Fruit fly (Drosophila melanogaster) whole organism, wandering third instar larva: ENCODE data around the gene Vha13.

Experiments
- Abd-B ChIP-seq: fragments of >200 bp; optimal IDR thresholded peaks from 2 replicates; lab custom pipeline; 2017; ENCODE audit warnings: missing biosample characterization, missing genetic modification characterization
- CG32264 ChIP-seq: fragments of 200-800 bp; sonication (Bioruptor generic); optimal IDR thresholded peaks from 2 replicates; lab custom pipeline; 2016; ENCODE audit warnings: missing biosample characterization, missing genetic modification characterization
- CG9705 ChIP-seq: fragments of 200-800 bp; sonication (Bioruptor generic); optimal IDR thresholded peaks from 2 replicates; lab custom pipeline; 2018; ENCODE audit warnings: missing biosample characterization, mild to moderate bottlenecking, missing genetic modification characterization
- CrebA ChIP-seq: fragments of 200-800 bp; sonication (Bioruptor generic); optimal IDR thresholded peaks from 2 replicates; lab custom pipeline; 2016; ENCODE audit warnings: missing biosample characterization, mild to moderate bottlenecking, missing genetic modification characterization, borderline replicate concordance
- Dfd ChIP-seq: fragments of >200 bp; optimal IDR thresholded peaks from 2 replicates; lab custom pipeline; 2017; ENCODE audit warnings: missing biosample characterization, missing genetic modification characterization
- Dif ChIP-seq: fragments of 200-275, 200-300 bp; sonication (Bioruptor generic); optimal IDR thresholded peaks from 2 replicates; lab custom pipeline; 2018; ENCODE audit warnings: missing biosample characterization, missing genetic modification characterization; ENCODE audit not compliant: partially characterized antibody
- GATAd ChIP-seq: sonication (Bioruptor generic); optimal IDR thresholded peaks from 2 replicates; lab custom pipeline; 2016; ENCODE audit warnings: missing biosample characterization, missing genetic modification characterization
- HLH106 ChIP-seq: fragments of 200-800 bp; optimal IDR thresholded peaks from 3 replicates; lab custom pipeline; 2019; ENCODE audit warnings: missing biosample characterization, mild to moderate bottlenecking, missing genetic modification characterization, moderate library complexity
- Hnf4 ChIP-seq: fragments of 200-800 bp; sonication (Bioruptor generic); optimal IDR thresholded peaks from 2 replicates; lab custom pipeline; 2016; ENCODE audit warnings: missing biosample characterization, mild to moderate bottlenecking, missing genetic modification characterization
- Hr83 ChIP-seq: fragments of 200-300 bp; sonication (Bioruptor generic); optimal IDR thresholded peaks from 2 replicates; lab custom pipeline; 2016; ENCODE audit warnings: missing biosample characterization, mild to moderate bottlenecking, missing genetic modification characterization, moderate library complexity; ENCODE audit not compliant: poor library complexity, severe bottlenecking
- Jra ChIP-seq: sonication (Bioruptor generic); optimal IDR thresholded peaks from 2 replicates; lab custom pipeline; 2016; ENCODE audit warnings: missing biosample characterization, missing genetic modification characterization
- Mio ChIP-seq: sonication (Bioruptor generic); optimal IDR thresholded peaks from 2 replicates; lab custom pipeline; 2016; ENCODE audit warnings: missing biosample characterization, missing genetic modification characterization
- Myc ChIP-seq: fragments of >200 bp; optimal IDR thresholded peaks from 2 replicates; lab custom pipeline; 2017
- OdsH ChIP-seq: fragments of 200-800 bp; sonication (Bioruptor generic); optimal IDR thresholded peaks from 2 replicates; lab custom pipeline; 2016; ENCODE audit warnings: missing biosample characterization, mild to moderate bottlenecking, missing genetic modification characterization
- Rel ChIP-seq, 2 experiments: fragments of 200-800 bp; sonication (Bioruptor generic) in 1 of 2; optimal IDR thresholded peaks; 2 replicates in 1 of 2; 3 replicates in 1 of 2; lab custom pipeline; 2016 to 2019; ENCODE audit warnings: mild to moderate bottlenecking in 2 of 2, missing biosample characterization in 2 of 2, missing genetic modification characterization in 2 of 2, moderate library complexity in 1 of 2
- Sp1 ChIP-seq: fragments of 200-800 bp; sonication (Bioruptor generic); optimal IDR thresholded peaks from 3 replicates; lab custom pipeline; 2019; ENCODE audit warnings: missing biosample characterization, mild to moderate bottlenecking, missing genetic modification characterization, moderate library complexity
- br ChIP-seq: fragments of 200-800 bp; sonication (Bioruptor generic); optimal IDR thresholded peaks from 2 replicates; lab custom pipeline; 2016; ENCODE audit warnings: missing biosample characterization, missing genetic modification characterization
- brk ChIP-seq: fragments of 200-800 bp; sonication (Bioruptor generic); optimal IDR thresholded peaks from 2 replicates; lab custom pipeline; 2016; ENCODE audit warnings: missing biosample characterization, mild to moderate bottlenecking, missing genetic modification characterization
- dl ChIP-seq, 2 experiments: fragments of 175-275, 200-275 bp in 1 of 2; fragments of 200-275 bp in 1 of 2; sonication (Bioruptor generic); optimal IDR thresholded peaks; lab custom pipeline; 2018; ENCODE audit warnings: mild to moderate bottlenecking in 2 of 2, missing biosample characterization in 2 of 2, missing genetic modification characterization in 2 of 2, moderate library complexity in 2 of 2; ENCODE audit not compliant: partially characterized antibody in 2 of 2, insufficient read depth in 1 of 2
- dmrt93B ChIP-seq: fragments of 200-800 bp; sonication (Bioruptor generic); optimal IDR thresholded peaks from 2 replicates; lab custom pipeline; 2018; ENCODE audit warnings: missing biosample characterization, mild to moderate bottlenecking, missing genetic modification characterization
- dsf ChIP-seq: sonication (Bioruptor generic); optimal IDR thresholded peaks from 2 replicates; lab custom pipeline; 2016; ENCODE audit warnings: missing biosample characterization, missing genetic modification characterization, borderline replicate concordance
- ey ChIP-seq: fragments of 200-800 bp; sonication (Bioruptor generic); optimal IDR thresholded peaks from 2 replicates; lab custom pipeline; 2016; ENCODE audit warnings: missing biosample characterization, missing genetic modification characterization
- foxo ChIP-seq, 2 experiments: fragments of 200-800 bp; sonication (Bioruptor generic); optimal IDR thresholded peaks; 2 replicates in 1 of 2; 3 replicates in 1 of 2; lab custom pipeline; 2016 to 2017; ENCODE audit warnings: missing biosample characterization in 2 of 2, missing genetic modification characterization in 2 of 2
- fru ChIP-seq: fragments of 200-800 bp; sonication (Bioruptor generic); optimal IDR thresholded peaks from 3 replicates; lab custom pipeline; 2016; ENCODE audit warnings: missing biosample characterization, mild to moderate bottlenecking, missing genetic modification characterization
- h ChIP-seq: fragments of 200-800 bp; sonication (Bioruptor generic); optimal IDR thresholded peaks from 3 replicates; lab custom pipeline; 2016; ENCODE audit warnings: missing biosample characterization, mild to moderate bottlenecking, missing genetic modification characterization
- jim ChIP-seq: fragments of 175-275, 200-325 bp; sonication (Bioruptor generic); optimal IDR thresholded peaks from 2 replicates; lab custom pipeline; 2016; ENCODE audit warnings: missing biosample characterization, mild to moderate bottlenecking, missing genetic modification characterization
- lola ChIP-seq: fragments of >200 bp; optimal IDR thresholded peaks from 2 replicates; lab custom pipeline; 2017; ENCODE audit warnings: missing biosample characterization, missing genetic modification characterization
- pan ChIP-seq: fragments of >200 bp; optimal IDR thresholded peaks from 2 replicates; lab custom pipeline; 2017
- psq ChIP-seq: fragments of 200-800 bp; sonication (Bioruptor generic); optimal IDR thresholded peaks from 3 replicates; lab custom pipeline; 2017; ENCODE audit warnings: missing biosample characterization, mild to moderate bottlenecking, missing genetic modification characterization, moderate library complexity
- rgr ChIP-seq: fragments of 200-800 bp; sonication (Bioruptor generic); optimal IDR thresholded peaks from 3 replicates; lab custom pipeline; 2016; ENCODE audit warnings: missing biosample characterization, mild to moderate bottlenecking, missing genetic modification characterization
- sage ChIP-seq: fragments of 200-800 bp; sonication (Bioruptor generic); optimal IDR thresholded peaks from 2 replicates; lab custom pipeline; 2016; ENCODE audit warnings: missing biosample characterization, mild to moderate bottlenecking, missing genetic modification characterization
- sv ChIP-seq: fragments of 200-800 bp; sonication (Bioruptor generic); optimal IDR thresholded peaks from 3 replicates; lab custom pipeline; 2016; ENCODE audit warnings: missing biosample characterization, missing genetic modification characterization
- tai ChIP-seq: sonication (Bioruptor generic); optimal IDR thresholded peaks from 2 replicates; lab custom pipeline; 2016; ENCODE audit warnings: missing biosample characterization, missing genetic modification characterization
- woc ChIP-seq: sonication (Bioruptor generic); optimal IDR thresholded peaks from 2 replicates; lab custom pipeline; 2016; ENCODE audit warnings: missing biosample characterization, mild to moderate bottlenecking, missing genetic modification characterization

Gene Vha13

DNA sequence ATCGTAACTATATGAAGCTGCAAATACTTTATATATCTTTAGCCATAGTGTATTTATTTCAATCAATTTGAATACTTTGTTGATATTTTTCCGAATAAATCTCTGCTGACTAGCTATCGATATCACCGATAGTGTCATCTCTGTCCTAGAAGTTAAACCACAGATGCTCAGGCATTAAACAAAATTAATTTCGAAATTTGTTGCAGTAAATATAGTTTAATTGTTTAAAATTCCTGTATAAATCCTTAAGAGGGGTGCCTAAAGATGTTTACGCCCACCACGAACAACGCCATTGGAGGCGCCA lies 667 bp upstream of the Vha13 start, which contains the start of gene Nup58:
Gene Nup58, plus strand, starts transcription at position 126 of the 304 bp plus-strand sequence.
- TF ChIP-seq Hr83 (GFP tag; lab: Kevin White, UChicago): peak; percentile 42
- TF ChIP-seq fru: no peak
- peak; percentile 7 for TF ChIP-seq HLH106

DNA sequence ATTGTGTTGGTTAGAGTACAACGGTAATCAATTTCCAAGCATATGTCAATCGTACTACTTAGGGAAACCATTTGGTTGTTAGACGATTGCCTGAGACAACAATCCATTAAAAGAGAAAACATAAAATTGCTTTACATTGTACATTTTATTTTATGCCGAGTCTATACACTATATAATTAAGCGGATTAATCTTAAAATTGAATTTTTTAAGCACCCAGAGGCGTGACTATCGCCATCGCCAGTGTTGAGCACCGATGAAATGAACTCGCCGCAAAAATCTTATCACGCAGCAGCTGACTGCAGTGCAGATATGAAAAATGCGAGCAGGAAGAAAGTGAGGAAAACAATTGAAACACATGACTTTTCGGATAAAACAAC lies 1.3 kb downstream of the Vha13 start:
- TF ChIP-seq Hr83 (GFP tag; lab: Kevin White, UChicago): peak; percentile 50
- TF ChIP-seq Jra (GFP tag; lab: Kevin White, UChicago): peak; percentile 34
- peak; percentile 28 for TF ChIP-seq h (GFP tag; lab: Kevin White, UChicago)
- peak; percentile 31 for TF ChIP-seq br (GFP tag; lab: Kevin White, UChicago)
- TF ChIP-seq fru: peak; percentile 16
- TF ChIP-seq Hnf4: peak; percentile 49
- TF ChIP-seq woc (GFP tag; lab: Kevin White, UChicago): no peak
- TF ChIP-seq tai (GFP tag; lab: Kevin White, UChicago): no peak
- TF ChIP-seq rgr (GFP tag; lab: Kevin White, UChicago): peak; percentile 4
- TF ChIP-seq foxo (GFP tag; optimal IDR thresholded peaks at IDR 0.05; lab: Kevin White, UChicago): peak in 1 of 2 experiments; percentile 21
- TF ChIP-seq Myc: peak; percentile 29
- no peak for TF ChIP-seq OdsH (GFP tag; lab: Kevin White, UChicago)
- TF ChIP-seq GATAd: peak; percentile 59
- TF ChIP-seq, all 38 proteins: peak for 10

DNA sequence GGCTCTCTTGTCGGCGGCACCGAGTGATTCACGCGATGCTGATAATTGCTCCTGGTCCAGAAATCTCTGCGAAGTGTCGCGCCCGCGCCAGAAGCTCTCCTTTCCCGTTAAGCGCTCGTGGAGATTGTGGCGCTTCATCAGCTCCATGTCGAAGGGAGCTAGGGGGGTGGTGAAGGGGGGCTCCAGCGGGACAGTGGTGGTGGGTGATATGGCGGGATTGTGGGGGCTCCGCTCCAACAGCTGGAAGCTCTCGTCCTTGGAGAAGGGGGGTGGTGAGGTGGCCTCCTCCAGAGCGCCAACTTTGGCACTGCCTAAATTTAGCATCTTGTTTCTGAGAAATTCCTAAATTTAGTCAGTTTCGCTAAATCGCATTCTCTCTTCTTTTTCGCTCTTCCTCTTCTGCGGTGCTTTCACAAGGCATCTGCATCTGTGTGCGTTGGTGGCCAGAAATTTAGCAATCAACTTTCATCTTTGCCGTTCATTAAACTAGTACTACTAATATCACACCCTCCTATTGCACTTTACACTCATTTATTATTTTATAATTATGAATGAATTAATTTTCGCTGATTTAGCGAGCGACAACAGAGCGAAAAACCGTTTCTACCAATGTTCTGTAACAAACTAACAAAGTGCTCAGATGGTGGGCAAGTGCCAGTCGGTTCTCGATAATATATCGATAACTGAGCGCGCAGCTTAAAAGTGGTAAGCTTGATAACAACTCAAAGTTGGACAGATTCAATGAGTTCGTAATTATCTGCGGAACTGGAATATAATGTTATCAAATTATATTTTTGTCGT lies 1.9 kb downstream of the Vha13 start, which contains the start of gene subdued:
Gene subdued, minus strand, starts transcription at position 631 of the 801 bp plus-strand sequence.
- TF ChIP-seq psq (GFP tag; lab: Kevin White, UChicago) (no peak), brk (GFP tag; lab: Kevin White, UChicago) (no peak), Rel (GFP tag; optimal IDR thresholded peaks at IDR 0.05; lab: Kevin White, UChicago) (no peak), Rel (tag; optimal IDR thresholded peaks at IDR 0.05; lab: Kevin White, UChicago) (peak; percentile 88), Hr83 (GFP tag; lab: Kevin White, UChicago) (no peak), GATAd (peak; percentile 70), CrebA (GFP tag; lab: Kevin White, UChicago) (no peak), lola (peak; percentile 60), sage (GFP tag; lab: Kevin White, UChicago) (peak; percentile 4)

DNA sequence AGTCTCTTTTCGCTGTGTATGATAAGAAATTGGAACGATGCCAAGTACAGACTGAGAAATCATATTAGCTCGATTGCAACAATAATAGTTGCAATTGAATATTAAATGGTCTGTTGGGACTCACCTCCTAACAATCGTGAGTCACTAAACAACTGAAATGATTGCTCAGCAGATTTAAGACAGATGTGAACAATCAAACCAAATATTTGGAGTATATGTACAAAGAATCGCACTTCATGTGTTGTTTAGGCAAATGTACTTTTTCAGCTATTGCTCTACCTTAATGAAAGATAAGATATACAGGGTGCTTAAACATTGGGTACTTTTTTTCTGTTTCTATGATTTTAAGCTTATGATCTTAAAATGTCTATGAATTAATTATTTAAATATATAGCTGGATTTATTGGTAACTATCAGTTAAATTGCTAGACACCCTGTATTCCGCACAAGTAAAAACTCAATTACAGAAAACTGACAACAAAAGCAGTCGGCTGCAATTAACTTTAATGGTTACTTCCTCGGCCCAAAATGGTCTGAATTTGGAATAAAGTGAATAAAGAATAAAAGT lies 2.6 kb downstream of the Vha13 start:
- TF ChIP-seq Dfd (GFP tag; lab: Kevin White, UChicago) (no peak), sv (GFP tag; lab: Kevin White, UChicago) (peak; percentile 13), HLH106 (peak; percentile 83), GATAd (no peak), Dif (GFP tag; lab: Kevin White, UChicago) (no peak), jim (GFP tag; lab: Kevin White, UChicago) (no peak), Hnf4 (peak; percentile 64), fru (peak; percentile 76), h (GFP tag; lab: Kevin White, UChicago) (peak; percentile 89), pan (lab: Kevin White, UChicago) (no peak), sage (GFP tag; lab: Kevin White, UChicago) (peak; percentile 16), CG32264 (GFP tag; lab: Kevin White, UChicago) (peak; percentile 57), CG9705 (GFP tag; lab: Kevin White, UChicago) (peak; percentile 25), psq (GFP tag; lab: Kevin White, UChicago) (peak; percentile 66), Mio (GFP tag; lab: Kevin White, UChicago) (no peak), ey (GFP tag; lab: Kevin White, UChicago) (peak; percentile 54), Rel (GFP tag; optimal IDR thresholded peaks at IDR 0.05; lab: Kevin White, UChicago) (peak; percentile 24), Rel (tag; optimal IDR thresholded peaks at IDR 0.05; lab: Kevin White, UChicago) (no peak), Sp1 (GFP tag; lab: Kevin White, UChicago) (peak; percentile 88), brk (GFP tag; lab: Kevin White, UChicago) (peak; percentile 76), dsf (GFP tag; lab: Kevin White, UChicago) (peak; percentile 30), br (GFP tag; lab: Kevin White, UChicago) (peak; percentile 65), woc (GFP tag; lab: Kevin White, UChicago) (peak; percentile 12), Abd-B (GFP tag; lab: Kevin White, UChicago) (no peak), OdsH (GFP tag; lab: Kevin White, UChicago) (peak; percentile 82), rgr (GFP tag; lab: Kevin White, UChicago) (peak; percentile 86), dl (GFP tag; optimal IDR thresholded peaks at IDR 0.05; lab: Kevin White, UChicago; ENCODE audit: insufficient read depth in 1 of 2, partially characterized antibody in 2 of 2) (no peak), lola (no peak), Jra (GFP tag; lab: Kevin White, UChicago) (peak; percentile 44), CrebA (GFP tag; lab: Kevin White, UChicago) (no peak), foxo (GFP tag; optimal IDR thresholded peaks at IDR 0.05; lab: Kevin White, UChicago) (peak in 1 of 2 experiments; percentile 79), dmrt93B (GFP tag; lab: Kevin White, UChicago) (peak; percentile 18), Hr83 (GFP tag; lab: Kevin White, UChicago) (peak; percentile 56)
- TF ChIP-seq, all 38 proteins: peak for 22
